Worm (Caenorhabditis elegans): ENCODE data around the gene Y80D4G.2.

DNA sequence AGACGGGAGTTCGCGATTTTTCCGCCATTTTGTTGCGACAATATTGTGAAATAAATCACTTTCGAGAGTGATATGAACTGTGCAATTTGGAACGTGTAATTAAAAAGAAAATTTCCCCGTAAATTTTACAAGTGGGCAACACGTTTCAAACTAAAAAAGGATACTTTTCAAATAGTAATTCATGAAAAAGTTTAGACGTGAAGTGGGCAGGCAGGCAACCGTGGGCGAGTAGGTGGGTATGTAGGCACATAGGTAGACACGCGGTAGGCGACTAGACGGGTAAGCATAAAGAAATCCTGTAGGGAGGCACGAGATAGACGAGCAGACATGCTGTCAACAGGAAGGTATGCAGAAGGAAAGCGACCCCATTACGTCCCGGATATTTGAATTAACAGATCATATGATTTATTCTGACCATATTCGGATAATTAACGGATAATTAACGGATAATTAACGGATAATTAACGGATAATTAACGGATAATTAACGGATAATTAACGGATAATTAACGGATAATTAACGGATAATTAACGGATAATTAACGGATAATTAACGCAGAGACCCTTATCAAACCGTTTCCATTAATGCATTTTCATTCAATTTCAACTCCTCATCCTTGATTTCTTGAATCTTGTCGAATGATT is 975 bp downstream of the Y80D4G.2 start, which contains the start of gene R13A5.11:
- TF ChIP-seq fkh-10 (GFP tag; optimal IDR thresholded peaks at IDR 0.05) (no peak), ama-1 (optimal IDR thresholded peaks at IDR 0.05) (no peak)

Data from whole organism, late embryonic.